Fruit fly (Drosophila melanogaster) whole organism, prepupa: ENCODE measurements around the gene knk.

Experiments
- Blimp-1 ChIP-seq: fragments of 200-800 bp; sonication (Bioruptor generic); optimal IDR thresholded peaks from 3 replicates; lab custom pipeline; 2017; ENCODE audit warnings: missing biosample characterization, missing genetic modification characterization, mild to moderate bottlenecking, moderate library complexity, missing genetic modification reagents
- CG10631 ChIP-seq: fragments of 200-800 bp; sonication (Bioruptor generic); optimal IDR thresholded peaks from 2 replicates; lab custom pipeline; 2016; ENCODE audit warnings: missing biosample characterization, missing genetic modification characterization
- CG10669 ChIP-seq: fragments of 200-800 bp; sonication (Bioruptor generic); optimal IDR thresholded peaks from 3 replicates; lab custom pipeline; 2018; ENCODE audit warnings: missing biosample characterization, mild to moderate bottlenecking, missing genetic modification characterization, moderate library complexity
- CG11762 ChIP-seq: fragments of 200-800 bp; sonication (Bioruptor generic); optimal IDR thresholded peaks from 3 replicates; lab custom pipeline; 2016; ENCODE audit warnings: missing biosample characterization, missing genetic modification characterization; ENCODE audit not compliant: insufficient read depth
- CG11902 ChIP-seq: fragments of 200-800 bp; sonication (Bioruptor generic); optimal IDR thresholded peaks from 3 replicates; lab custom pipeline; 2016; ENCODE audit warnings: missing biosample characterization, missing genetic modification characterization
- CG15336 ChIP-seq: fragments of 200-800 bp; sonication (Bioruptor generic); IDR thresholded peaks from 2 replicates; pipeline ENCODE4 v1.3.6; 2022; ENCODE audit warnings: missing biosample characterization, missing genetic modification characterization
- CG1621 ChIP-seq: fragments of 200-800 bp; sonication (Bioruptor generic); optimal IDR thresholded peaks from 3 replicates; lab custom pipeline; 2018; ENCODE audit warnings: missing biosample characterization, mild to moderate bottlenecking, missing genetic modification characterization
- CG16779 ChIP-seq: fragments of 200-800 bp; sonication (Bioruptor generic); optimal IDR thresholded peaks from 3 replicates; lab custom pipeline; 2017; ENCODE audit warnings: missing biosample characterization, mild to moderate bottlenecking, missing genetic modification characterization
- CG3032 ChIP-seq: fragments of 200-800 bp; optimal IDR thresholded peaks from 2 replicates; lab custom pipeline; 2019; ENCODE audit warnings: missing biosample characterization, mild to moderate bottlenecking, missing genetic modification characterization, moderate library complexity
- CG32006 ChIP-seq: fragments of 200-800 bp; sonication (Bioruptor generic); optimal IDR thresholded peaks from 3 replicates; lab custom pipeline; 2017; ENCODE audit warnings: missing biosample characterization, mild to moderate bottlenecking, missing genetic modification characterization
- CG34406 ChIP-seq: fragments of 200-800 bp; sonication (Bioruptor generic); optimal IDR thresholded peaks from 3 replicates; lab custom pipeline; 2016; ENCODE audit warnings: missing biosample characterization, missing genetic modification characterization
- CG3919 ChIP-seq: fragments of 200-800 bp; sonication (Bioruptor generic); optimal IDR thresholded peaks from 3 replicates; lab custom pipeline; 2016; ENCODE audit warnings: missing biosample characterization, missing genetic modification characterization
- CG4318 ChIP-seq: fragments of 200-800 bp; sonication (Bioruptor generic); optimal IDR thresholded peaks from 3 replicates; lab custom pipeline; 2017; ENCODE audit warnings: missing biosample characterization, mild to moderate bottlenecking, missing genetic modification characterization
- CG6276 ChIP-seq: fragments of 200-800 bp; sonication (Bioruptor generic); optimal IDR thresholded peaks from 2 replicates; lab custom pipeline; 2017; ENCODE audit warnings: missing biosample characterization, mild to moderate bottlenecking, missing genetic modification characterization
- CG6792 ChIP-seq: fragments of 200-800 bp; sonication (Bioruptor generic); optimal IDR thresholded peaks from 3 replicates; lab custom pipeline; 2016; ENCODE audit warnings: missing biosample characterization, missing genetic modification characterization
- CG6808 ChIP-seq: fragments of 200-800 bp; sonication (Bioruptor generic); optimal IDR thresholded peaks from 3 replicates; lab custom pipeline; 2017; ENCODE audit warnings: missing biosample characterization, missing genetic modification characterization, mild to moderate bottlenecking, moderate library complexity, missing genetic modification reagents
- CG6854 ChIP-seq: fragments of 200-800 bp; sonication (Bioruptor generic); optimal IDR thresholded peaks from 2 replicates; lab custom pipeline; 2017; ENCODE audit warnings: missing biosample characterization, mild to moderate bottlenecking, missing genetic modification characterization
- CG7368 ChIP-seq: fragments of 200-800 bp; sonication (Bioruptor generic); optimal IDR thresholded peaks from 3 replicates; lab custom pipeline; 2016; ENCODE audit warnings: missing biosample characterization, missing genetic modification characterization
- CG8119 ChIP-seq: fragments of 200-800 bp; sonication (Bioruptor generic); IDR thresholded peaks from 3 replicates; pipeline ENCODE4 v1.3.6; 2022; ENCODE audit warnings: missing biosample characterization, missing genetic modification characterization
- CG8319 ChIP-seq: fragments of 200-800 bp; sonication (Bioruptor generic); optimal IDR thresholded peaks from 3 replicates; lab custom pipeline; 2016; ENCODE audit warnings: missing biosample characterization, missing genetic modification characterization
- CG9139 ChIP-seq: fragments of 200-800 bp; sonication (Bioruptor generic); optimal IDR thresholded peaks from 3 replicates; lab custom pipeline; 2017; ENCODE audit warnings: missing biosample characterization, mild to moderate bottlenecking, missing genetic modification characterization
- Eip75B ChIP-seq: fragments of 200-800 bp; sonication (Bioruptor generic); optimal IDR thresholded peaks from 3 replicates; lab custom pipeline; 2016; ENCODE audit warnings: missing biosample characterization, missing genetic modification characterization
- Eip78C ChIP-seq: fragments of 200-800 bp; sonication (Bioruptor generic); peaks from one replicate; lab custom pipeline; 2016; ENCODE audit warnings: missing biosample characterization, missing genetic modification characterization
- Eip93F ChIP-seq: fragments of 200-800 bp; sonication (Bioruptor generic); optimal IDR thresholded peaks from 2 replicates; lab custom pipeline; 2016; ENCODE audit warnings: missing biosample characterization, mild to moderate bottlenecking, missing genetic modification characterization
- Ets21C ChIP-seq: fragments of 200-800 bp; sonication (Bioruptor generic); optimal IDR thresholded peaks from 3 replicates; lab custom pipeline; 2016; ENCODE audit warnings: missing biosample characterization, missing genetic modification characterization
- Ets96B ChIP-seq: fragments of 200-800 bp; optimal IDR thresholded peaks from 2 replicates; lab custom pipeline; 2019; ENCODE audit warnings: missing biosample characterization, mild to moderate bottlenecking, missing genetic modification characterization, moderate library complexity
- Hr38 ChIP-seq: sonication (Bioruptor generic); optimal IDR thresholded peaks from 2 replicates; lab custom pipeline; 2016; ENCODE audit warnings: missing biosample characterization, missing genetic modification characterization
- Hr39 ChIP-seq: fragments of 200-800 bp; sonication (Bioruptor generic); optimal IDR thresholded peaks from 2 replicates; lab custom pipeline; 2016; ENCODE audit warnings: missing biosample characterization, missing genetic modification characterization
- Lpt ChIP-seq: fragments of 200-800 bp; sonication (Bioruptor generic); optimal IDR thresholded peaks from 3 replicates; lab custom pipeline; 2016; ENCODE audit warnings: missing biosample characterization, missing genetic modification characterization
- OdsH ChIP-seq: fragments of 200-800 bp; sonication (Bioruptor generic); optimal IDR thresholded peaks from 3 replicates; lab custom pipeline; 2016; ENCODE audit warnings: missing biosample characterization, missing genetic modification characterization
- Smox ChIP-seq: fragments of 200-800 bp; sonication (Bioruptor generic); optimal IDR thresholded peaks from 3 replicates; lab custom pipeline; 2016; ENCODE audit warnings: missing biosample characterization, missing genetic modification characterization
- Sox102F ChIP-seq: fragments of 200-800 bp; sonication (Bioruptor generic); optimal IDR thresholded peaks from 2 replicates; lab custom pipeline; 2016; ENCODE audit warnings: missing biosample characterization, mild to moderate bottlenecking, missing genetic modification characterization
- Sox14 ChIP-seq: fragments of 200-800 bp; sonication (Bioruptor generic); optimal IDR thresholded peaks from 3 replicates; lab custom pipeline; 2016; ENCODE audit warnings: missing biosample characterization, missing genetic modification characterization
- Sox15 ChIP-seq: fragments of 200-800 bp; sonication (Bioruptor generic); optimal IDR thresholded peaks from 3 replicates; lab custom pipeline; 2016; ENCODE audit warnings: missing biosample characterization, missing genetic modification characterization
- acj6 ChIP-seq: fragments of 200-800 bp; sonication (Bioruptor generic); optimal IDR thresholded peaks from 3 replicates; lab custom pipeline; 2016; ENCODE audit warnings: missing biosample characterization, missing genetic modification characterization
- cyc ChIP-seq: fragments of 200-800 bp; sonication (Bioruptor generic); optimal IDR thresholded peaks from 3 replicates; lab custom pipeline; 2016; ENCODE audit warnings: missing biosample characterization, missing genetic modification characterization
- dsx ChIP-seq: fragments of 200-800 bp; optimal IDR thresholded peaks from 3 replicates; lab custom pipeline; 2019; ENCODE audit warnings: missing biosample characterization, mild to moderate bottlenecking, missing genetic modification characterization, moderate library complexity; ENCODE audit not compliant: poor library complexity, severe bottlenecking
- eg ChIP-seq: fragments of 200-800 bp; sonication (Bioruptor generic); IDR thresholded peaks from 3 replicates; pipeline ENCODE4 v1.3.6; 2022; ENCODE audit warnings: missing biosample characterization, missing genetic modification characterization
- esn ChIP-seq: fragments of 200-800 bp; sonication (Bioruptor generic); optimal IDR thresholded peaks from 2 replicates; lab custom pipeline; 2016; ENCODE audit warnings: missing biosample characterization, mild to moderate bottlenecking, missing genetic modification characterization, moderate library complexity
- fd59A ChIP-seq: fragments of 200-800 bp; sonication (Bioruptor generic); optimal IDR thresholded peaks from 2 replicates; lab custom pipeline; 2017; ENCODE audit warnings: missing biosample characterization, mild to moderate bottlenecking, missing genetic modification characterization, missing genetic modification reagents
- fd85E ChIP-seq: fragments of 200-800 bp; sonication (Bioruptor generic); optimal IDR thresholded peaks from 3 replicates; lab custom pipeline; 2016; ENCODE audit warnings: missing biosample characterization, missing genetic modification characterization
- fkh ChIP-seq: fragments of 200-800 bp; sonication (Bioruptor generic); optimal IDR thresholded peaks from 3 replicates; lab custom pipeline; 2017; ENCODE audit warnings: missing biosample characterization, mild to moderate bottlenecking, missing genetic modification characterization, moderate library complexity
- lz ChIP-seq: fragments of 200-800 bp; sonication (Bioruptor generic); optimal IDR thresholded peaks from 3 replicates; lab custom pipeline; 2016; ENCODE audit warnings: missing biosample characterization, missing genetic modification characterization
- net ChIP-seq: fragments of 200-800 bp; sonication (Bioruptor generic); optimal IDR thresholded peaks from 3 replicates; lab custom pipeline; 2016; ENCODE audit warnings: missing biosample characterization, missing genetic modification characterization
- pdm3 ChIP-seq: fragments of 200-800 bp; sonication (Bioruptor generic); optimal IDR thresholded peaks from 3 replicates; lab custom pipeline; 2016; ENCODE audit warnings: missing biosample characterization, missing genetic modification characterization
- salr ChIP-seq, 2 experiments: fragments of 200-800 bp; sonication (Bioruptor generic); optimal IDR thresholded peaks; 3 replicates each; lab custom pipeline; 2016 to 2018; ENCODE audit warnings: missing biosample characterization in 2 of 2, missing genetic modification characterization in 2 of 2, mild to moderate bottlenecking in 1 of 2
- ss ChIP-seq, 2 experiments: fragments of 200-800 bp; sonication (Bioruptor generic); optimal IDR thresholded peaks; 2 replicates in 1 of 2; 3 replicates in 1 of 2; lab custom pipeline; 2017 to 2018; ENCODE audit warnings: mild to moderate bottlenecking in 2 of 2, missing biosample characterization in 2 of 2, missing genetic modification characterization in 2 of 2, moderate library complexity in 1 of 2

knk gene

dm6 chr3R:10125477-10125876 lies at the start of gene knk:
Gene knk (minus strand): TSS chr3R:10125664.
- TF ChIP-seq esn (GFP tag; lab: Kevin White, UChicago) (peak; percentile 16), CG10669 (GFP tag; lab: Kevin White, UChicago) (no peak), fd85E (GFP tag; lab: Kevin White, UChicago) (no peak), Lpt (GFP tag; lab: Kevin White, UChicago) (peak; percentile 56), CG6276 (no peak), Sox102F (GFP tag; lab: Kevin White, UChicago) (peak; percentile 41), CG6808 (peak; percentile 34), eg (no peak), CG1621 (tag; lab: Kevin White, UChicago) (peak; percentile 86), Eip75B (GFP tag; lab: Kevin White, UChicago) (peak; percentile 16), Eip78C (peak; percentile 63), CG8119 (GFP tag; lab: Robert Waterston, UW) (no peak; the same call in 2 of the 3 replicates), CG6854 (peak; percentile 70), Eip93F (GFP tag; lab: Kevin White, UChicago) (peak; percentile 15), CG11902 (GFP tag; lab: Kevin White, UChicago) (no peak), dsx (GFP tag; lab: Kevin White, UChicago) (peak; percentile 38), fkh (GFP tag; lab: Kevin White, UChicago) (no peak), ss (GFP tag; optimal IDR thresholded peaks at IDR 0.05; lab: Kevin White, UChicago) (peak; percentile 45 to 90), CG34406 (GFP tag; lab: Kevin White, UChicago) (no peak)
- TF ChIP-seq, all 60 proteins: peak for 11

dm6 chr3R:10170356-10170876 lies 45.0 kb upstream of the knk start, which contains the start of gene Best1:
Gene Best1 (minus strand): TSS chr3R:10170487.
- peak; percentile 88 for TF ChIP-seq dsx (GFP tag; lab: Kevin White, UChicago)
- peak; percentile 80 for TF ChIP-seq fkh (GFP tag; lab: Kevin White, UChicago)
- peak; percentile 85 for TF ChIP-seq Ets96B (tag; lab: Kevin White, UChicago)
- peak; percentile 92 for TF ChIP-seq CG6792
- TF ChIP-seq CG7368, result peak; percentile 82
- TF ChIP-seq Smox (GFP tag; lab: Kevin White, UChicago), result peak; percentile 86
- TF ChIP-seq CG10631 (GFP tag; lab: Kevin White, UChicago), result peak; percentile 93
- peak; percentile 95 for TF ChIP-seq CG15336 (GFP tag; lab: Robert Waterston, UW)
- peak; percentile 70 for TF ChIP-seq Ets21C
- peak; percentile 83 for TF ChIP-seq CG9139 (GFP tag; lab: Kevin White, UChicago)
- TF ChIP-seq cyc (GFP tag; lab: Kevin White, UChicago), result peak; percentile 85
- peak; percentile 96 for TF ChIP-seq CG3919
- peak; percentile 86 for TF ChIP-seq pdm3 (GFP tag; lab: Kevin White, UChicago)
- TF ChIP-seq Sox15, result peak; percentile 70
- TF ChIP-seq acj6 (GFP tag; lab: Kevin White, UChicago), result peak; percentile 90
- TF ChIP-seq OdsH, result peak; percentile 90
- TF ChIP-seq fd59A, result peak; percentile 69
- peak; percentile 91 for TF ChIP-seq CG32006 (GFP tag; lab: Kevin White, UChicago)
- TF ChIP-seq CG11762, result peak; percentile 89
- TF ChIP-seq Blimp-1 (GFP tag; lab: Kevin White, UChicago), result peak; percentile 89
- peak; percentile 81 for TF ChIP-seq CG8319 (GFP tag; lab: Kevin White, UChicago)
- peak; percentile 96 for TF ChIP-seq CG6854
- TF ChIP-seq Hr38 (GFP tag; lab: Kevin White, UChicago), result no peak
- peak; percentile 77 for TF ChIP-seq Hr39
- peak; percentile 89 for TF ChIP-seq CG10669 (GFP tag; lab: Kevin White, UChicago)
- peak; percentile 80 for TF ChIP-seq CG4318
- peak; percentile 87 for TF ChIP-seq Sox14 (GFP tag; lab: Kevin White, UChicago)
- peak; percentile 89 for TF ChIP-seq lz (GFP tag; lab: Kevin White, UChicago)
- peak; percentile 86 to 91 for TF ChIP-seq ss (GFP tag; optimal IDR thresholded peaks at IDR 0.05; lab: Kevin White, UChicago)
- TF ChIP-seq CG8119 (GFP tag; lab: Robert Waterston, UW), result peak; percentile 93
- peak; percentile 92 for TF ChIP-seq CG6276
- TF ChIP-seq CG3032, result peak; percentile 89
- peak; percentile 95 for TF ChIP-seq eg
- TF ChIP-seq net (GFP tag; lab: Kevin White, UChicago), result peak; percentile 91
- peak; percentile 93 for TF ChIP-seq CG16779 (tag; lab: Kevin White, UChicago)
- peak; percentile 96 for TF ChIP-seq CG34406 (GFP tag; lab: Kevin White, UChicago)
- peak; percentile 65 to 77 for TF ChIP-seq salr (GFP tag; optimal IDR thresholded peaks at IDR 0.05; lab: Kevin White, UChicago)
- peak; percentile 98 for TF ChIP-seq CG11902 (GFP tag; lab: Kevin White, UChicago)
